Worm (Caenorhabditis elegans) whole organism, young adult: ENCODE data around the gene Y51A2D.13.

Source experiments
- B0336.3 ChIP-seq: fragments of 200-800 bp; sonication (Bioruptor generic); IDR thresholded peaks from 2 replicates; pipeline ENCODE4 v1.3.6; 2022; ENCODE audit warnings: missing genetic modification characterization, missing compliant biosample characterization
- C06A6.2 ChIP-seq: fragments of 200-800 bp; sonication (Bioruptor generic); conservative IDR thresholded peaks from 2 replicates; pipeline ENCODE4 v1.3.6; 2022; ENCODE audit warnings: missing genetic modification characterization, missing compliant biosample characterization
- F23B12.7 ChIP-seq: sonication (generic microtip); optimal IDR thresholded peaks from 2 replicates; lab custom pipeline; 2017; ENCODE audit warnings: missing genetic modification characterization, mild to moderate bottlenecking, missing compliant biosample characterization, antibody characterized with exemption, moderate library complexity; ENCODE audit not compliant: insufficient read depth
- F33H1.4 ChIP-seq: fragments of 200-800 bp; sonication (Bioruptor generic); IDR thresholded peaks from 2 replicates; pipeline ENCODE4 v1.3.6; 2022; ENCODE audit warnings: missing genetic modification reagents, missing genetic modification characterization, missing compliant biosample characterization
- K11D2.4 ChIP-seq: fragments of 200-800 bp; sonication (Bioruptor generic); IDR thresholded peaks from 2 replicates; pipeline ENCODE4 v1.3.6; 2022; ENCODE audit warnings: missing genetic modification reagents, missing genetic modification characterization, missing compliant biosample characterization
- Y53F4B.3 ChIP-seq: fragments of 200-800 bp; sonication (Bioruptor generic); IDR thresholded peaks from 2 replicates; pipeline ENCODE4 v1.3.6; 2022; ENCODE audit warnings: missing genetic modification reagents, missing genetic modification characterization, missing compliant biosample characterization
- ZK185.1 ChIP-seq: sonication (generic microtip); optimal IDR thresholded peaks from 2 replicates; lab custom pipeline; 2016; ENCODE audit warnings: mild to moderate bottlenecking, missing genetic modification characterization, missing compliant biosample characterization; ENCODE audit not compliant: poor library complexity, severe bottlenecking
- ama-1 ChIP-seq, 3 experiments: fragments of 150-350 bp in 1 of 3; sonication (generic microtip) in 2 of 3; optimal IDR thresholded peaks; 2 replicates each; lab custom pipeline; 2014 to 2018; ENCODE audit warnings: missing biosample characterization in 2 of 3, missing genetic modification characterization in 2 of 3, missing genetic modification reagents in 2 of 3
- cebp-1 ChIP-seq, 2 experiments: fragments of 200-800 bp in 1 of 2; sonication (Bioruptor generic) in 1 of 2; sonication (generic microtip) in 1 of 2; IDR thresholded peaks in 1 of 2; optimal IDR thresholded peaks in 1 of 2; 2 replicates each; pipeline versions ENCODE4 v1.3.6 to Lab custom; 2017 to 2022; ENCODE audit warnings: missing compliant biosample characterization in 2 of 2, missing genetic modification characterization in 2 of 2, mild to moderate bottlenecking in 1 of 2, missing genetic modification reagents in 1 of 2, moderate library complexity in 1 of 2
- cebp-2 ChIP-seq: fragments of 200-800 bp; sonication (Bioruptor generic); IDR thresholded peaks from 2 replicates; pipeline ENCODE4 v1.3.6; 2022; ENCODE audit warnings: missing genetic modification characterization, missing compliant biosample characterization
- ceh-79 ChIP-seq: sonication (generic microtip); optimal IDR thresholded peaks from 2 replicates; lab custom pipeline; 2017; ENCODE audit warnings: mild to moderate bottlenecking, missing genetic modification characterization, missing compliant biosample characterization
- ceh-91 ChIP-seq: fragments of 200-800 bp; sonication (Bioruptor generic); IDR thresholded peaks from 2 replicates; pipeline ENCODE4 v1.3.6; 2022; ENCODE audit warnings: missing genetic modification reagents, missing genetic modification characterization, missing compliant biosample characterization
- chd-7 ChIP-seq: sonication (generic microtip); optimal IDR thresholded peaks from 2 replicates; lab custom pipeline; 2016; ENCODE audit warnings: mild to moderate bottlenecking, missing genetic modification characterization, moderate library complexity, missing compliant biosample characterization
- dox-1 ChIP-seq: fragments of 200-800 bp; sonication (Bioruptor generic); IDR thresholded peaks from 2 replicates; pipeline ENCODE4 v1.3.6; 2022; ENCODE audit warnings: missing genetic modification reagents, missing genetic modification characterization, missing compliant biosample characterization
- egl-18 ChIP-seq: fragments of 200-800 bp; sonication (Bioruptor generic); IDR thresholded peaks from 2 replicates; pipeline ENCODE4 v1.3.6; 2022; ENCODE audit warnings: missing genetic modification reagents, missing genetic modification characterization, missing compliant biosample characterization
- ets-4 ChIP-seq: fragments of 200-800 bp; sonication (Bioruptor generic); optimal IDR thresholded peaks from 2 replicates; lab custom pipeline; 2018; ENCODE audit warnings: mild to moderate bottlenecking, missing genetic modification characterization, missing compliant biosample characterization
- fkh-3 ChIP-seq: sonication (generic microtip); optimal IDR thresholded peaks from 2 replicates; lab custom pipeline; 2016; ENCODE audit warnings: mild to moderate bottlenecking, missing genetic modification characterization, missing compliant biosample characterization
- gei-17 ChIP-seq: fragments of 200-800 bp; sonication (Bioruptor generic); optimal IDR thresholded peaks from 2 replicates; lab custom pipeline; 2018; ENCODE audit warnings: mild to moderate bottlenecking, missing genetic modification characterization, missing compliant biosample characterization
- lin-26 ChIP-seq: fragments of 200-800 bp; sonication (Bioruptor generic); IDR thresholded peaks from 2 replicates; pipeline ENCODE4 v1.3.6; 2022; ENCODE audit warnings: missing genetic modification reagents, missing genetic modification characterization, missing compliant biosample characterization
- lin-35 ChIP-seq, 3 experiments: fragments of 150-350 bp in 2 of 3; sonication (generic microtip) in 1 of 3; optimal IDR thresholded peaks; 2 replicates each; lab custom pipeline; 2014 to 2018; ENCODE audit warnings: missing biosample characterization in 3 of 3, missing genetic modification characterization in 3 of 3, missing genetic modification reagents in 3 of 3
- lin-40 ChIP-seq: sonication (generic microtip); optimal IDR thresholded peaks from 2 replicates; lab custom pipeline; 2016; ENCODE audit warnings: missing genetic modification characterization, mild to moderate bottlenecking, missing compliant biosample characterization, missing genotype, missing genetic modification reagents
- nfyb-1 ChIP-seq: fragments of 200-800 bp; sonication (Bioruptor generic); IDR thresholded peaks from 2 replicates; pipeline ENCODE4 v1.3.6; 2022; ENCODE audit warnings: missing genetic modification reagents, missing genetic modification characterization, missing compliant biosample characterization
- nhr-27 ChIP-seq: fragments of 200-800 bp; sonication (Bioruptor generic); optimal IDR thresholded peaks from 2 replicates; lab custom pipeline; 2018; ENCODE audit warnings: mild to moderate bottlenecking, missing genetic modification characterization, moderate library complexity, missing compliant biosample characterization
- pbrm-1 ChIP-seq: fragments of 200-800 bp; sonication (Bioruptor generic); IDR thresholded peaks from 2 replicates; pipeline ENCODE4 v1.3.6; 2022; ENCODE audit warnings: missing genetic modification reagents, missing genetic modification characterization, missing compliant biosample characterization
- rcor-1 ChIP-seq: fragments of 200-800 bp; sonication (Bioruptor generic); IDR thresholded peaks from 2 replicates; pipeline ENCODE4 v1.3.6; 2022; ENCODE audit warnings: missing genetic modification reagents, missing genetic modification characterization, missing compliant biosample characterization
- repo-1 ChIP-seq: sonication (generic microtip); optimal IDR thresholded peaks from 2 replicates; lab custom pipeline; 2017; ENCODE audit warnings: mild to moderate bottlenecking, missing genetic modification characterization, missing compliant biosample characterization
- snpc-1.3 ChIP-seq: sonication (generic microtip); optimal IDR thresholded peaks from 2 replicates; lab custom pipeline; 2017; ENCODE audit warnings: missing genetic modification characterization, mild to moderate bottlenecking, missing compliant biosample characterization, antibody characterized with exemption, moderate library complexity, missing genotype, missing genetic modification reagents; ENCODE audit not compliant: insufficient read depth
- snpc-4 ChIP-seq, 5 experiments: fragments of 150-350 bp in 1 of 5; sonication (generic microtip) in 4 of 5; optimal IDR thresholded peaks; 2 replicates each; lab custom pipeline; 2014 to 2018; ENCODE audit warnings: missing genetic modification characterization in 5 of 5, missing biosample characterization in 3 of 5, antibody characterized with exemption in 2 of 5, mild to moderate bottlenecking in 2 of 5, missing compliant biosample characterization in 2 of 5, missing genotype in 2 of 5, moderate library complexity in 2 of 5, missing genetic modification reagents in 1 of 5
- sptf-2 ChIP-seq: fragments of 200-800 bp; sonication (Bioruptor generic); optimal IDR thresholded peaks from 2 replicates; lab custom pipeline; 2018; ENCODE audit warnings: mild to moderate bottlenecking, missing genetic modification characterization, missing compliant biosample characterization
- tlf-1 ChIP-seq: fragments of 200-800 bp; sonication (Bioruptor generic); optimal IDR thresholded peaks from 2 replicates; lab custom pipeline; 2018; ENCODE audit warnings: mild to moderate bottlenecking, missing genetic modification characterization, missing compliant biosample characterization
- xnd-1 ChIP-seq: sonication (generic microtip); optimal IDR thresholded peaks from 2 replicates; lab custom pipeline; 2016; ENCODE audit warnings: missing genotype, missing genetic modification reagents, missing genetic modification characterization, missing compliant biosample characterization
- zim-3 ChIP-seq: sonication (generic microtip); optimal IDR thresholded peaks from 2 replicates; lab custom pipeline; 2017; ENCODE audit warnings: mild to moderate bottlenecking, missing genetic modification characterization, moderate library complexity, missing compliant biosample characterization
- ztf-18 ChIP-seq: sonication (generic microtip); optimal IDR thresholded peaks from 2 replicates; lab custom pipeline; 2016; ENCODE audit warnings: missing genotype, mild to moderate bottlenecking, missing genetic modification characterization, missing compliant biosample characterization
- ztf-26 ChIP-seq: sonication (generic microtip); optimal IDR thresholded peaks from 2 replicates; lab custom pipeline; 2017; ENCODE audit warnings: missing genetic modification characterization, missing compliant biosample characterization
- ztf-3 ChIP-seq: fragments of 200-800 bp; sonication (Bioruptor generic); optimal IDR thresholded peaks from 2 replicates; lab custom pipeline; 2018; ENCODE audit warnings: mild to moderate bottlenecking, missing genetic modification characterization, missing compliant biosample characterization

The Y51A2D.13 gene

ce11 chrV:18575084-18575483 is 4.5 kb downstream of the Y51A2D.13 start (continued):
- TF ChIP-seq fkh-3 (tag; lab: Kevin White, UChicago) (peak; percentile 24), xnd-1 (tag; lab: Kevin White, UChicago) (no peak), chd-7 (tag; lab: Kevin White, UChicago) (peak; percentile 28), ceh-79 (tag; lab: Kevin White, UChicago) (peak; percentile 28)

DNA sequence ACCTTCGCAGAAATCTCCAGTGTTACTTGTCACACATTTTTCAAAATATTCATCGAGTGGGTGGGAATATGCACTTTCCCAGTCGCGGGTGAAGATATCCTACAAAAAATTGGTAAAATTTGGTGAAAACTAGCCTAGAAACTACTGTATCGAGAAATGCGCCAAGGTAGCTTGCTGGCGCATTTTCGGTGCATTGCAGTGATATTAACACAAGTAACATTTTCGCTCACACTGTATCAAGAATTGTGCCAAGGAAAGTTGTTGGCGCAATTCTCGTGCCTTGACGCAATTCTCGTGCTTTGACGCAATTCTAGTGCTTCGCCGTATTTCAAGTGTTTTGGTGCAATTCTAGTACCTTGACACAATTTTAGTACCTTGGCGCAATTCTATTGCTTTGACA is 6.4 kb downstream of the Y51A2D.13 start:
- TF ChIP-seq F23B12.7 (tag; lab: Kevin White, UChicago), result no peak
- TF ChIP-seq lin-26 (GFP tag; lab: Robert Waterston, UW), result 0 out of 2 replicates have a peak, but pooled peaks have one; percentile 58
- peak; percentile 70 for TF ChIP-seq zim-3 (tag; lab: Kevin White, UChicago)
- no peak for TF ChIP-seq cebp-2 (GFP tag; lab: Robert Waterston, UW)
- 0 out of 2 replicates have a peak, but pooled peaks have one; percentile 23 for TF ChIP-seq C06A6.2 (GFP tag; lab: Robert Waterston, UW)
- TF ChIP-seq ceh-91 (GFP tag; lab: Robert Waterston, UW), result no peak
- TF ChIP-seq F33H1.4, result no peak
- no peak for TF ChIP-seq nhr-27 (tag; lab: Kevin White, UChicago)
- no peak for TF ChIP-seq cebp-1 (GFP tag; IDR thresholded peaks at IDR 0.05; lab: Robert Waterston, UW)
- peak; percentile 32 for TF ChIP-seq cebp-1 (tag; optimal IDR thresholded peaks at IDR 0.05; lab: Kevin White, UChicago)
- 0 out of 2 replicates have a peak, but pooled peaks have one; percentile 9 for TF ChIP-seq pbrm-1
- peak in 1 of 3 experiments; percentile 13 for TF ChIP-seq lin-35 (GFP tag; optimal IDR thresholded peaks at IDR 0.05; lab: Kevin White, UChicago)
- TF ChIP-seq ama-1 (optimal IDR thresholded peaks at IDR 0.05; lab: Kevin White, UChicago), result no peak
- TF ChIP-seq ama-1 (GFP tag; optimal IDR thresholded peaks at IDR 0.05; lab: Kevin White, UChicago), result peak in 1 of 2 experiments; percentile 1
- peak; percentile 85 for TF ChIP-seq ztf-26 (tag; lab: Kevin White, UChicago)
- no peak for TF ChIP-seq rcor-1 (GFP tag; lab: Robert Waterston, UW)
- peak; percentile 36 for TF ChIP-seq gei-17 (GFP tag; lab: Kevin White, UChicago)
- peak; percentile 31 for TF ChIP-seq ets-4
- TF ChIP-seq B0336.3, result 0 out of 2 replicates have a peak, but pooled peaks have one; percentile 23
- TF ChIP-seq dox-1 (GFP tag; lab: Robert Waterston, UW), result peak; percentile 34; the same call in 1 of the 2 replicates
- TF ChIP-seq tlf-1, result peak; percentile 49
- TF ChIP-seq chd-7 (tag; lab: Kevin White, UChicago), result peak; percentile 37
- no peak for TF ChIP-seq Y53F4B.3
- TF ChIP-seq snpc-4 (GFP tag; optimal IDR thresholded peaks at IDR 0.05; lab: Kevin White, UChicago), result no peak
- peak in 1 of 4 experiments; percentile 17 for TF ChIP-seq snpc-4 (tag; optimal IDR thresholded peaks at IDR 0.05; lab: Kevin White, UChicago)
- peak; percentile 28 for TF ChIP-seq ZK185.1 (tag; lab: Kevin White, UChicago)
- TF ChIP-seq ztf-18 (tag; lab: Kevin White, UChicago), result peak; percentile 90
- no peak for TF ChIP-seq ztf-3 (GFP tag; lab: Kevin White, UChicago)
- peak; percentile 67 for TF ChIP-seq lin-40 (tag; lab: Kevin White, UChicago)
- 0 out of 2 replicates have a peak, but pooled peaks have one; percentile 50 for TF ChIP-seq K11D2.4 (GFP tag; lab: Robert Waterston, UW)
- TF ChIP-seq repo-1 (tag; lab: Kevin White, UChicago), result peak; percentile 86
- TF ChIP-seq sptf-2, result no peak
- no peak for TF ChIP-seq egl-18 (GFP tag; lab: Robert Waterston, UW)
- TF ChIP-seq nfyb-1 (GFP tag; lab: Robert Waterston, UW), result peak; percentile 45; the same call in 1 of the 2 replicates

DNA sequence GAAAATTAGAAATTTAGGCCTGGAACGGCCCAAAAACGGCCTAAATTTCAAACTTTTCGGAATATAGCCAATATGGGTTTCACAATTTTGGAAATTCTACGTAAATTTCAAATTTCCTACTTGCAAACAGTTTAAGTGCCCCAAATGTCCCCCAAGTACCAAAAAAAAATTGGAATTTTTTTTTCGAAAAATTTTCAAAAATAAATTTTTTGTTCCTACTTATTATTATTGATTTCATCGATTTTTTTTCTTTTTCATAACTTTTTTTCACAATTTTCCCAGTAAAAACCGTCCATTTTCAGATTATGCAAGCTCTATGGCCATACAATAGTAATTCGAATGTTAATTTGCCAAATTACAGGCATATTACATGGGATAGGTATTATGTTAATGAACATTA is 8.1 kb downstream of the Y51A2D.13 start, which contains the start of gene Y51A2D.21:
TSS of gene Y51A2D.21 (plus strand) at position 301 of the 400 bp plus-strand sequence.
- TF ChIP-seq cebp-2 (GFP tag; lab: Robert Waterston, UW) (no peak), snpc-1.3 (tag; lab: Kevin White, UChicago) (no peak), B0336.3 (no peak), ztf-18 (tag; lab: Kevin White, UChicago) (no peak), lin-26 (GFP tag; lab: Robert Waterston, UW) (no peak), lin-35 (GFP tag; optimal IDR thresholded peaks at IDR 0.05; lab: Kevin White, UChicago) (no peak)
